Fruit fly (Drosophila melanogaster) whole organism, pupa: Measurements from ENCODE around the gene CG3919.

Experiments
- CG12605 ChIP-seq: fragments of 200-800 bp; sonication (Bioruptor generic); IDR thresholded peaks from 2 replicates; pipeline ENCODE4 v1.3.6; 2022; ENCODE audit warnings: missing biosample characterization, missing genetic modification characterization
- CG8301 ChIP-seq: fragments of 200-800 bp; sonication (Bioruptor generic); optimal IDR thresholded peaks from 2 replicates; lab custom pipeline; 2018; ENCODE audit warnings: missing biosample characterization, mild to moderate bottlenecking, missing genetic modification characterization
- CG9948 ChIP-seq: fragments of 200-800 bp; sonication (Bioruptor generic); optimal IDR thresholded peaks from 2 replicates; lab custom pipeline; 2018; ENCODE audit warnings: missing biosample characterization, mild to moderate bottlenecking, missing genetic modification characterization, moderate library complexity
- Pif1A ChIP-seq: fragments of 200-800 bp; sonication (Bioruptor generic); optimal IDR thresholded peaks from 3 replicates; lab custom pipeline; 2016; ENCODE audit warnings: missing biosample characterization, missing genetic modification characterization
- fd96Ca ChIP-seq: fragments of 200-800 bp; sonication (Bioruptor generic); IDR thresholded peaks from 3 replicates; pipeline ENCODE4 v1.3.6; 2022; ENCODE audit warnings: missing biosample characterization, missing genetic modification characterization
- rn ChIP-seq: fragments of 200-800 bp; sonication (Bioruptor generic); IDR thresholded peaks from 2 replicates; pipeline ENCODE4 v1.3.6; 2022; ENCODE audit warnings: missing biosample characterization, missing genetic modification characterization

DNA sequence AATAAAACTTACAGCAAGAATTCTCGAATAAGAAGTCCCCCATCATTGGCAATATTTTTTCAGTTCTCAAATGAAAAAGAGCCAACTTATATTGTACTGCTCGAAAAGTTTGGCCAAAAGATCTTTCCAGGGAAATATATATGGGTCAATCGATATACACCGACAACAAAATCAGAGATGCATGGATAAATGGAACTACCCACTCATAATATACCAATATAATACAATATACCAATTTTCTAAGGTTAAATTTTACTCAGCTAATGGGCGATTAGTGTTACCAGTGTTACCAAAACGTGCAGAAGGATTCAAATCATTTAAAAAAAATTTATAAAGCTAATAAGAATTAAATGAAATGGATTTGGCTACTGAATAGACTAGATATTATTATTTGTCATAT is 1.7 kb upstream of the CG3919 start:
- TF ChIP-seq rn (GFP tag; lab: Robert Waterston, UW) (no peak), fd96Ca (GFP tag; lab: Robert Waterston, UW) (no peak), Pif1A (GFP tag; lab: Kevin White, UChicago) (no peak), CG8301 (tag; lab: Kevin White, UChicago) (no peak), CG9948 (tag; lab: Kevin White, UChicago) (no peak), CG12605 (GFP tag; lab: Robert Waterston, UW) (no peak)
